Fruit fly (Drosophila melanogaster) whole organism, embryonic: ENCODE data around the gene CG31493.

Experiments
- BEAF-32 ChIP-seq: fragments of 200-800 bp; sonication (Bioruptor generic); optimal IDR thresholded peaks from 3 replicates; lab custom pipeline; 2017; ENCODE audit warnings: missing biosample characterization, missing genetic modification characterization, mild to moderate bottlenecking, moderate library complexity, missing genetic modification reagents
- CG12104 ChIP-seq: fragments of 200-800 bp; sonication (Bioruptor generic); optimal IDR thresholded peaks from 3 replicates; lab custom pipeline; 2016; ENCODE audit warnings: missing biosample characterization, missing genetic modification characterization
- CG13287 ChIP-seq: fragments of 200-800 bp; sonication (Bioruptor generic); IDR thresholded peaks from 2 replicates; pipeline ENCODE4 v1.3.6; 2022; ENCODE audit warnings: missing biosample characterization, missing genetic modification characterization; ENCODE audit not compliant: partially characterized antibody
- CG14710 ChIP-seq: fragments of 200-800 bp; sonication (Bioruptor generic); optimal IDR thresholded peaks from 3 replicates; lab custom pipeline; 2019; ENCODE audit warnings: missing biosample characterization, mild to moderate bottlenecking, missing genetic modification characterization, moderate library complexity
- CG14860 ChIP-seq: fragments of 200-800 bp; sonication (Bioruptor generic); IDR thresholded peaks from 3 replicates; pipeline ENCODE4 v1.3.6; 2022; ENCODE audit warnings: missing biosample characterization, missing genetic modification characterization; ENCODE audit not compliant: partially characterized antibody
- CG15514 ChIP-seq: fragments of 200-800 bp; sonication (Bioruptor generic); optimal IDR thresholded peaks from 3 replicates; lab custom pipeline; 2017; ENCODE audit warnings: missing biosample characterization, missing genetic modification characterization, mild to moderate bottlenecking, moderate library complexity, missing genetic modification reagents
- CG16863 ChIP-seq: fragments of 200-800 bp; sonication (Bioruptor generic); optimal IDR thresholded peaks from 3 replicates; lab custom pipeline; 2016; ENCODE audit warnings: missing biosample characterization, missing genetic modification characterization
- CG2116 ChIP-seq: fragments of 200-800 bp; sonication (Bioruptor generic); optimal IDR thresholded peaks from 3 replicates; lab custom pipeline; 2018; ENCODE audit warnings: missing biosample characterization, mild to moderate bottlenecking, missing genetic modification characterization
- CG2712 ChIP-seq: fragments of 200-800 bp; optimal IDR thresholded peaks from 3 replicates; lab custom pipeline; 2019; ENCODE audit warnings: missing biosample characterization, mild to moderate bottlenecking, missing genetic modification characterization, moderate library complexity
- CG4404 ChIP-seq: fragments of 200-800 bp; sonication (Bioruptor generic); IDR thresholded peaks from 2 replicates; pipeline ENCODE4 v1.3.6; 2022; ENCODE audit warnings: missing biosample characterization, missing genetic modification characterization
- CG5953 ChIP-seq: fragments of 200-800 bp; sonication (Bioruptor generic); IDR thresholded peaks from 2 replicates; pipeline ENCODE4 v1.3.6; 2022; ENCODE audit warnings: missing biosample characterization, missing genetic modification characterization
- CG6175 ChIP-seq: fragments of 200-800 bp; sonication (Bioruptor generic); IDR thresholded peaks from 3 replicates; pipeline ENCODE4 v1.3.6; 2022; ENCODE audit warnings: missing biosample characterization, missing genetic modification characterization
- CG6689 ChIP-seq: fragments of 200-800 bp; sonication (Bioruptor generic); IDR thresholded peaks from 2 replicates; pipeline ENCODE4 v1.3.6; 2022; ENCODE audit warnings: missing biosample characterization, missing genetic modification characterization
- CG6791 ChIP-seq: fragments of 200-800 bp; sonication (Bioruptor generic); IDR thresholded peaks from 3 replicates; pipeline ENCODE4 v1.3.6; 2022; ENCODE audit warnings: missing biosample characterization, missing genetic modification characterization; ENCODE audit not compliant: partially characterized antibody
- CG7839 ChIP-seq: fragments of 200-800 bp; sonication (Bioruptor generic); optimal IDR thresholded peaks from 3 replicates; lab custom pipeline; 2018; ENCODE audit warnings: missing biosample characterization, mild to moderate bottlenecking, missing genetic modification characterization, moderate library complexity
- CG7963 ChIP-seq: fragments of 200-800 bp; sonication (Bioruptor generic); IDR thresholded peaks from 3 replicates; pipeline ENCODE4 v1.3.6; 2022; ENCODE audit warnings: missing biosample characterization, missing genetic modification characterization; ENCODE audit not compliant: partially characterized antibody
- CG9797 ChIP-seq: fragments of 200-800 bp; sonication (Bioruptor generic); optimal IDR thresholded peaks from 3 replicates; lab custom pipeline; 2018; ENCODE audit warnings: missing biosample characterization, mild to moderate bottlenecking, missing genetic modification characterization
- CG9932 ChIP-seq: fragments of 200-800 bp; sonication (Bioruptor generic); IDR thresholded peaks from 2 replicates; pipeline ENCODE4 v1.3.6; 2022; ENCODE audit warnings: missing biosample characterization, missing genetic modification characterization
- Dbx ChIP-seq: fragments of 200-800 bp; sonication (Bioruptor generic); IDR thresholded peaks from 3 replicates; pipeline ENCODE4 v1.3.6; 2022; ENCODE audit warnings: missing biosample characterization, missing genetic modification characterization
- Dll ChIP-seq: fragments of 200-800 bp; sonication (Bioruptor generic); IDR thresholded peaks from 4 replicates; pipeline ENCODE4 v1.3.6; 2022; ENCODE audit warnings: missing biosample characterization, missing genetic modification characterization; ENCODE audit not compliant: partially characterized antibody
- Dp ChIP-seq: fragments of 200-800 bp; sonication (Bioruptor generic); optimal IDR thresholded peaks from 2 replicates; lab custom pipeline; 2018; ENCODE audit warnings: missing biosample characterization, mild to moderate bottlenecking, missing genetic modification characterization, moderate library complexity
- E2f2 ChIP-seq: fragments of 200-800 bp; sonication (Bioruptor generic); IDR thresholded peaks from 2 replicates; pipeline ENCODE4 v1.3.6; 2022; ENCODE audit warnings: missing biosample characterization, missing genetic modification characterization
- HmgZ ChIP-seq: fragments of 200-800 bp; sonication (Bioruptor generic); optimal IDR thresholded peaks from 2 replicates; lab custom pipeline; 2018; ENCODE audit warnings: missing biosample characterization, mild to moderate bottlenecking, missing genetic modification characterization
- Hmx ChIP-seq: fragments of 200-800 bp; sonication (Bioruptor generic); optimal IDR thresholded peaks from 2 replicates; lab custom pipeline; 2016; ENCODE audit warnings: missing biosample characterization, missing genetic modification characterization
- Myb ChIP-seq: fragments of 200-800 bp; sonication (Bioruptor generic); optimal IDR thresholded peaks from 2 replicates; lab custom pipeline; 2016; ENCODE audit warnings: missing biosample characterization, missing genetic modification characterization
- Scr ChIP-seq: fragments of 200-800 bp; sonication (Bioruptor generic); IDR thresholded peaks from 2 replicates; pipeline ENCODE4 v1.3.6; 2022; ENCODE audit warnings: missing biosample characterization, missing genetic modification characterization; ENCODE audit not compliant: partially characterized antibody
- Sry-δ ChIP-seq: fragments of 200-800 bp; sonication (Bioruptor generic); optimal IDR thresholded peaks from 2 replicates; lab custom pipeline; 2016; ENCODE audit warnings: missing biosample characterization, missing genetic modification characterization
- ase ChIP-seq: fragments of 200-800 bp; sonication (Bioruptor generic); IDR thresholded peaks from 3 replicates; pipeline ENCODE4 v1.3.6; 2022; ENCODE audit warnings: missing biosample characterization, missing genetic modification characterization
- az2 ChIP-seq: fragments of 200-800 bp; sonication (Bioruptor generic); optimal IDR thresholded peaks from 3 replicates; lab custom pipeline; 2016; ENCODE audit warnings: missing biosample characterization, missing genetic modification characterization
- chinmo ChIP-seq: fragments of 200-800 bp; sonication (Bioruptor generic); IDR thresholded peaks from 4 replicates; pipeline ENCODE4 v1.3.6; 2022; ENCODE audit warnings: missing biosample characterization, missing genetic modification characterization; ENCODE audit not compliant: partially characterized antibody
- chn ChIP-seq: fragments of 200-800 bp; sonication (Bioruptor generic); optimal IDR thresholded peaks from 2 replicates; lab custom pipeline; 2016; ENCODE audit warnings: missing biosample characterization, missing genetic modification characterization
- corto ChIP-seq: fragments of 200-800 bp; sonication (Bioruptor generic); optimal IDR thresholded peaks from 2 replicates; lab custom pipeline; 2016; ENCODE audit warnings: missing biosample characterization, mild to moderate bottlenecking, missing genetic modification characterization, moderate library complexity
- gsb-n ChIP-seq: fragments of 200-800 bp; sonication (Bioruptor generic); optimal IDR thresholded peaks from 3 replicates; lab custom pipeline; 2018; ENCODE audit warnings: missing biosample characterization, mild to moderate bottlenecking, missing genetic modification characterization
- lbe ChIP-seq: fragments of 200-800 bp; sonication (Bioruptor generic); optimal IDR thresholded peaks from 2 replicates; lab custom pipeline; 2016; ENCODE audit warnings: missing biosample characterization, mild to moderate bottlenecking, missing genetic modification characterization
- lola ChIP-seq, 3 experiments: fragments of >200 bp in 2 of 3; fragments of 200-800 bp in 1 of 3; sonication (Bioruptor generic) in 1 of 3; optimal IDR thresholded peaks; 2 replicates each; lab custom pipeline; 2017 to 2019; ENCODE audit warnings: missing biosample characterization in 3 of 3, missing genetic modification characterization in 3 of 3, mild to moderate bottlenecking in 1 of 3, moderate library complexity in 1 of 3
- otp ChIP-seq: fragments of 200-800 bp; sonication (Bioruptor generic); IDR thresholded peaks from 3 replicates; pipeline ENCODE4, ENCODE4 v1.3.6; 2022; ENCODE audit warnings: missing biosample characterization, missing genetic modification characterization
- pb ChIP-seq: fragments of 200-800 bp; sonication (Bioruptor generic); optimal IDR thresholded peaks from 3 replicates; lab custom pipeline; 2016; ENCODE audit warnings: missing biosample characterization, missing genetic modification characterization
- pzg ChIP-seq: fragments of 200-800 bp; sonication (Bioruptor generic); optimal IDR thresholded peaks from 3 replicates; lab custom pipeline; 2018; ENCODE audit warnings: missing biosample characterization, mild to moderate bottlenecking, missing genetic modification characterization, moderate library complexity
- row ChIP-seq: fragments of 200-800 bp; sonication (Bioruptor generic); IDR thresholded peaks from 3 replicates; pipeline ENCODE4 v1.3.6; 2022; ENCODE audit warnings: missing biosample characterization, missing genetic modification characterization
- sens ChIP-seq: fragments of 200-800 bp; sonication (Bioruptor generic); peaks from one replicate; lab custom pipeline; 2016; ENCODE audit warnings: missing biosample characterization, missing genetic modification characterization
- sna ChIP-seq: fragments of 200-800 bp; sonication (Bioruptor generic); IDR thresholded peaks from 2 replicates; pipeline ENCODE4 v1.3.6; 2022; ENCODE audit warnings: missing biosample characterization, missing genetic modification characterization; ENCODE audit not compliant: partially characterized antibody
- stc ChIP-seq: fragments of 200-800 bp; sonication (Bioruptor generic); IDR thresholded peaks from 2 replicates; pipeline ENCODE4 v1.3.6; 2022; ENCODE audit warnings: missing biosample characterization, missing genetic modification characterization
- stwl ChIP-seq: fragments of 200-800 bp; sonication (Bioruptor generic); optimal IDR thresholded peaks from 3 replicates; lab custom pipeline; 2018; ENCODE audit warnings: missing biosample characterization, mild to moderate bottlenecking, missing genetic modification characterization, moderate library complexity
- tap ChIP-seq: fragments of 200-800 bp; optimal IDR thresholded peaks from 3 replicates; lab custom pipeline; 2019; ENCODE audit warnings: missing biosample characterization, mild to moderate bottlenecking, missing genetic modification characterization, moderate library complexity
- tna ChIP-seq: fragments of 200-800 bp; sonication (Bioruptor generic); IDR thresholded peaks from 2 replicates; pipeline ENCODE4 v1.3.6; 2022; ENCODE audit warnings: missing biosample characterization, missing genetic modification characterization; ENCODE audit not compliant: partially characterized antibody
- trem ChIP-seq: fragments of 200-800 bp; optimal IDR thresholded peaks from 3 replicates; lab custom pipeline; 2019; ENCODE audit warnings: missing biosample characterization, mild to moderate bottlenecking, missing genetic modification characterization, moderate library complexity
- unc-4 ChIP-seq: fragments of 200-800 bp; sonication (Bioruptor generic); IDR thresholded peaks from 2 replicates; pipeline ENCODE4 v1.3.6; 2022; ENCODE audit warnings: missing biosample characterization, missing genetic modification characterization; ENCODE audit not compliant: partially characterized antibody
- wek ChIP-seq: fragments of 200-800 bp; sonication (Bioruptor generic); optimal IDR thresholded peaks from 3 replicates; lab custom pipeline; 2018; ENCODE audit warnings: missing biosample characterization, mild to moderate bottlenecking, missing genetic modification characterization, moderate library complexity
- zf30C ChIP-seq: fragments of 200-800 bp; sonication (Bioruptor generic); optimal IDR thresholded peaks from 3 replicates; lab custom pipeline; 2018; ENCODE audit warnings: missing biosample characterization, mild to moderate bottlenecking, missing genetic modification characterization

The CG31493 gene

DNA sequence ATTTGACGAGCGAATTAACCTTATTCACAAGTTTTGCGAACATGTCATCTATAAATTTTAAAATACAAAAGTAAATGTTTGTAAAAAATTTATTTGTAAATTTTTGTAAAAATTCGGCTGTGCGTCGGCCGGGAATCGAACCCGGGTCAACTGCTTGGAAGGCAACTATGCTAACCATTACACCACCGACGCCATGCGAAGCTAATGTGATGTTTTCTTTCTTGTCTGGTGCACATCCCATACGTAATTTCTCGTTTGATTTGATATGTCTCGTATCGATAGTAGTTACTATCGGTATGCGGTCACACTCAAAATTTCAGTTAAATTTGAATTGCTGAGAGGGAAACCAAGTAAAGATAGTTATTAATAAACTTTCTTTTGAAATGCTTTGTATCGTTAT is 533 bp upstream of the CG31493 start (continued):
- TF ChIP-seq HmgZ (tag; lab: Kevin White, UChicago), result peak; percentile 53
- peak; percentile 94 for TF ChIP-seq tna (GFP tag; lab: Robert Waterston, UW)
- peak; percentile 77 for TF ChIP-seq CG9797 (GFP tag; lab: Kevin White, UChicago)
- peak; percentile 8; the same call in 1 of the 3 replicates for TF ChIP-seq otp
- no peak for TF ChIP-seq CG6175 (GFP tag; lab: Robert Waterston, UW)
- no peak for TF ChIP-seq tap (tag; lab: Kevin White, UChicago)
- TF ChIP-seq stc (GFP tag; lab: Robert Waterston, UW), result peak; percentile 4; the same call in 1 of the 2 replicates
- no peak for TF ChIP-seq CG12104 (GFP tag; lab: Kevin White, UChicago)
- TF ChIP-seq Hmx (GFP tag; lab: Kevin White, UChicago), result no peak
- peak; percentile 85 for TF ChIP-seq E2f2 (GFP tag; lab: Robert Waterston, UW)
- TF ChIP-seq corto (GFP tag; lab: Kevin White, UChicago), result no peak
- TF ChIP-seq pzg (GFP tag; lab: Kevin White, UChicago), result peak; percentile 50
- peak; percentile 95 for TF ChIP-seq CG14860
- peak; percentile 2 for TF ChIP-seq CG15514 (GFP tag; lab: Kevin White, UChicago)
- TF ChIP-seq row (GFP tag; lab: Robert Waterston, UW), result peak; percentile 8; the same call in 1 of the 3 replicates
- peak; percentile 42 for TF ChIP-seq Sry-δ (GFP tag; lab: Kevin White, UChicago)
- peak; percentile 15 for TF ChIP-seq az2
- peak; percentile 94 for TF ChIP-seq Dll (GFP tag; lab: Robert Waterston, UW)
- no peak for TF ChIP-seq pb
- TF ChIP-seq CG4404, result no peak
- peak; percentile 97 for TF ChIP-seq CG7963
- TF ChIP-seq CG14710 (tag; lab: Kevin White, UChicago), result peak; percentile 17
- peak; percentile 73 for TF ChIP-seq trem (tag; lab: Kevin White, UChicago)
- peak; percentile 98 for TF ChIP-seq CG6791 (GFP tag; lab: Robert Waterston, UW)
- peak; percentile 95; the same call in 3 of the 4 replicates for TF ChIP-seq chinmo (GFP tag; lab: Robert Waterston, UW)
- peak; percentile 93 for TF ChIP-seq sna (GFP tag; lab: Robert Waterston, UW)
- TF ChIP-seq CG13287 (GFP tag; lab: Robert Waterston, UW), result peak; percentile 96
- peak; percentile 94 for TF ChIP-seq unc-4
- no peak for TF ChIP-seq CG7839
- peak; percentile 64 for TF ChIP-seq sens (GFP tag; lab: Kevin White, UChicago)
- TF ChIP-seq stwl (tag; lab: Kevin White, UChicago), result peak; percentile 51
- 0 out of 2 replicates have a peak, but pooled peaks have one; percentile 15 for TF ChIP-seq CG5953 (GFP tag; lab: Robert Waterston, UW)
- no peak for TF ChIP-seq CG16863 (GFP tag; lab: Kevin White, UChicago)
- TF ChIP-seq lola (GFP tag; optimal IDR thresholded peaks at IDR 0.05; lab: Kevin White, UChicago), result no peak
- 0 out of 3 replicates have a peak, but pooled peaks have one; percentile 32 for TF ChIP-seq Dbx
- peak; percentile 81 for TF ChIP-seq Dp (GFP tag; lab: Kevin White, UChicago)
- peak; percentile 79 for TF ChIP-seq gsb-n (tag; lab: Kevin White, UChicago)
- TF ChIP-seq Myb (GFP tag; lab: Kevin White, UChicago), result peak; percentile 97
- no peak for TF ChIP-seq zf30C
- peak; percentile 32 for TF ChIP-seq CG2712 (tag; lab: Kevin White, UChicago)
- TF ChIP-seq Scr, result peak; percentile 90
- TF ChIP-seq CG9932 (GFP tag; lab: Robert Waterston, UW), result no peak
- TF ChIP-seq wek (GFP tag; lab: Kevin White, UChicago), result no peak
- TF ChIP-seq BEAF-32 (GFP tag; lab: Kevin White, UChicago), result peak; percentile 79
- no peak for TF ChIP-seq ase (GFP tag; lab: Robert Waterston, UW)
- TF ChIP-seq CG2116, result peak; percentile 21
- no peak for TF ChIP-seq chn (GFP tag; lab: Kevin White, UChicago)
- TF ChIP-seq CG6689 (GFP tag; lab: Robert Waterston, UW), result no peak
- TF ChIP-seq lbe (GFP tag; lab: Kevin White, UChicago), result no peak
